Fruit fly (Drosophila melanogaster): ENCODE results near the gene eater.
A peak's percentile ranks its signal among the peaks of the same experiment; 100 is the strongest.

- TF ChIP-seq Tbp (GFP tag; optimal IDR thresholded peaks at IDR 0.05) (no peak), fu2 (GFP tag; optimal IDR thresholded peaks at IDR 0.05) (no peak), pan (optimal IDR thresholded peaks at IDR 0.05) (no peak), pan (GFP tag; optimal IDR thresholded peaks at IDR 0.05 in 1 of 2, IDR thresholded peaks at IDR 0.05 in 1 of 2) (peak in 1 of 2 experiments; percentile 29), schlank (tag; optimal IDR thresholded peaks at IDR 0.05) (no peak), YL-1 (GFP tag; optimal IDR thresholded peaks at IDR 0.05) (no peak), CG15601 (tag; optimal IDR thresholded peaks at IDR 0.05) (no peak), fru (optimal IDR thresholded peaks at IDR 0.05) (no peak)
Measured at dm6 chr3R:27069810-27070625, 29.5 kb downstream of the eater start, which contains the start of gene spz.
